Worm (Caenorhabditis elegans): Measurements from ENCODE around the gene Y53F4B.1.
"Not testable (repeated sequence)": the region's sequence is repeated elsewhere in the genome, so short reads cannot be mapped to it uniquely, and the experiment has no call there.

Y53F4B.1 gene

DNA sequence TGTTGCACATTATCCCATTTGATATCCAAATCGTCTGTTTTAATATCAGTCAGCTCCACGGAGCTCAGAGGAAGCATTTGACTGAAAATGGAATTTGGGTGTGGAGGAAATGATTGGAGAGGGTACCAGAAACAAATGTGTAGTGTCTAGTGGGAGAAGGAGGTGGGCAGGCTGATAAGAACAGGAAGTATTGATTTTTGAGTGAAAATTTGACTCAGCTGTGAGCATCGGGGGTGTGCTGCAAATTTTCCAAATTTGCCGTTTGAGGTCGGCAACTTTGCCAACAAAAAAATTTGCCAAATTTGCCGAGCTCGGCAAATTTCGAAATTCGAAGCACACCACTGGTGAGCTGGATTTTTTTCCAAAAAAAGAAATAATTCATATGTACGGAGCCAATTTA is at the start of gene Y53F4B.1:
Y53F4B.1 (minus strand) TSS at position 101 of the 400 bp plus-strand sequence.
- TF ChIP-seq unc-62 (GFP tag; optimal IDR thresholded peaks at IDR 0.05) = no peak

DNA sequence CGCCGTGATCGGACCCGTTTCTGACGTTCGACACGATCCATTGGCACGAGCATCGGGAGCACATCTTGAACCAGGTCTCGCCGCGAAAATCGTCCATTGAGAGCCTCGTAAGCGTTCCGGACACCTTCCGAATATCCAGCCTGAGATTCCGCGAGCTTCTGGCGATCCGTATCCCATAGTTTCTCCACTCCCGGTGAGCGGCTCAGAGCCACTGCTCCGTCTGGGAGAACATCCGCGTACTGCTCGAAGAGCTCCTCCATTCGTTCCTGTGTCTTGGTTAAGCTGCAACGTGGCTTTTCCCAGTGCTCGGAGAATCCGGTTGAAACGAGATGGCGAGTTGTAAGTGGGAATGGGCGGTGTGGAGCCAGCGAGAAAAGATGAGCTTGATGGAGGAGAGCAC is 47.1 kb upstream of the Y53F4B.1 start:
- no peak for TF ChIP-seq unc-62 (GFP tag; optimal IDR thresholded peaks at IDR 0.05)

DNA sequence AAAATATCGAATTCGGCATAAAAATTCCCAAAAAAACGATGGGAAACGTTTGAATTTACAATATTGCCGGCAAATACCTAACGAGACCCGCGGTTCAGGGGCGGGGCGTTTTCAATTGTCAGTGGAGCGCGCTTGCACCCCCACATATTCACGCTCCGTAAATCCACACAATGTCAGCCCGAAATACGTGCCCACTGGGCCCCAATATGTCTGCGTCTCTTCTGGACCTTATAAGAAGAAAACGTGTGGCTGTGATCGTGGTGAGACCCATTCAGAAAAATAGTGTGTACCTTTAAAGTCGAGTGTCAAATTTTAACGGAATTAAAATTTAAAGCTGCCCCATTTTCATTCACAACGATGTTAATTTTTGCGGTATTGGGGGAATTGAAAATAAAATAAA is 46.5 kb upstream of the Y53F4B.1 start:
- TF ChIP-seq unc-62 (GFP tag; optimal IDR thresholded peaks at IDR 0.05) = no peak

DNA sequence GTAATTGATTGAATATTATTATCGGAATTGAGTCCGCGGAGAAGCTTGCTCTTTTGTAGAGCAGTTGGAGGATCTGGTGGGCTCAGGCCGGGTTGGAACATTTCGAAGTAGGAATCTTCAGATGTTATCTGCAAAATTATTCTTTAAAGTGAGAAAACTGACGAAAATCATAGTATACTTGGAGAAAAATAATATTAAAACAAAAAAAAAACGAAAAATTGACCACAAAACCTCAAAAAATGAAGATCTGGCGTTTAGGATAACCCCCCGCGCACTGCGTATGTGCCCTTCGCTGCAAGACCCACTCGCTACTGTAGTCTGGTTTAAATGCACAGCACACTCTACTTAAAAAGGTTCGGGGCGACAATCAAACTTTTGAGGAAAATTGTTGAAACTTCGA is 45.4 kb upstream of the Y53F4B.1 start, which contains the start of gene Y53F4B.10:
Y53F4B.10 (minus strand) TSS at position 101 of the 400 bp plus-strand sequence.
- TF ChIP-seq unc-62 (GFP tag; optimal IDR thresholded peaks at IDR 0.05) = no peak

DNA sequence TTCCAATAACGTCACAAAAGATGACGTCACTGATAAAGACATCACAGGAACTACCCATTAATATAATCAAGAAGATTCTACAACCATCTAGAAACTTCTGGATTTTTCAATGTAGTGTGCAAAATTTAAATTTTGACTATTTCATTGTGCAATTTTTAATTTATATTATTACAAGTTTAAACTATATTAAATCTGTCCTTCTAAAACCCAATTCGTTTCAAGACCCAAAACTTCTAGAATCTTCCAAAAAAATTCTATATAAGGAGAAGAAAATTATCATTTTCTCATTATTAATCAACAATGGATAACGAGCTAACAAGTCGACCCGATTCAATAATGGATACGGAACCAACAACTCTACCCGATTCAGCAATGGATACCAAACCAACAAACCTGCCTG is 34.6 kb upstream of the Y53F4B.1 start, which contains the start of gene Y53F4B.7:
Y53F4B.7 (plus strand) TSS at position 301 of the 400 bp plus-strand sequence.
- TF ChIP-seq unc-62 (GFP tag; optimal IDR thresholded peaks at IDR 0.05) = not testable (repeated sequence)

DNA sequence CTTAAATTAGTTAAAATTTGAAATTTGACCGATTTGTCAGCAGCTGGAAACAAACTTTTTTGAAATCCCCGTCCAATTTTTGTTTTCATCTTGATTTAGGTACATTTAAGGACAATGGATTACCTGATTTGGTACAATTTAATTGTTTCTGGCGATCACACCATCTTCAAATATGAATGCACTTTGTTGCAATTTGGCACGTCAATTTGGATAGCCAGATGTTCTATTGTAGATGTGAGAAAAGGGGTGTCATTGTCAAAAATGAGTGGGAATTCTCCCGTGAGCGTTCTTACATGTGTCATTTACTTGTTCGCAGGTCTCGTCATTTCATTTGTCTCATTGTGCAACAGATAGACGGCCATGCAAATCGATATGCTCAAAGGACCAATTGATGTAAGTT is 30.2 kb upstream of the Y53F4B.1 start, which contains the start of gene Y53F4B.43:
Y53F4B.43 (plus strand) TSS at position 301 of the 400 bp plus-strand sequence.
- not testable (repeated sequence) for TF ChIP-seq unc-62 (GFP tag; optimal IDR thresholded peaks at IDR 0.05)

DNA sequence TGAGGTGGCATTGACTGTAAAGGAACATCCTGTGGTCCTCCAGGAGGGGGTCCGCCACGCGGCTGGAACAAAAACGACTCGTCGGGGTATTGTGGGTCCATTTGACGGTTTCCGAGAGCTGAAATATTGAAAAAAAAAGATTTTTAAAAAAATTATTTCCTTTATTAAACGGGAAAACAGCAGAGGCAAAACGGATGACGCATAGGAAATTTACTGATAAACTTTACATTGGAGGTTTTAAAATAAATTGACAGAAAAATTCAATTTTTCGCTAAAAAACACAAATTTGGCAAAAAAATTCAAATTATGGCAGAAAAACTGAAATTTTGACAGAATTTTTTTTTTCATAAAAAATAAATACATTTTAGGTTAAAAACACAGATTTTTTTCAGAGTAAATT is 25.9 kb upstream of the Y53F4B.1 start, which contains the start of gene Y53F4B.5:
Y53F4B.5 (minus strand) TSS at position 101 of the 400 bp plus-strand sequence.
- no peak for TF ChIP-seq unc-62 (GFP tag; optimal IDR thresholded peaks at IDR 0.05)

DNA sequence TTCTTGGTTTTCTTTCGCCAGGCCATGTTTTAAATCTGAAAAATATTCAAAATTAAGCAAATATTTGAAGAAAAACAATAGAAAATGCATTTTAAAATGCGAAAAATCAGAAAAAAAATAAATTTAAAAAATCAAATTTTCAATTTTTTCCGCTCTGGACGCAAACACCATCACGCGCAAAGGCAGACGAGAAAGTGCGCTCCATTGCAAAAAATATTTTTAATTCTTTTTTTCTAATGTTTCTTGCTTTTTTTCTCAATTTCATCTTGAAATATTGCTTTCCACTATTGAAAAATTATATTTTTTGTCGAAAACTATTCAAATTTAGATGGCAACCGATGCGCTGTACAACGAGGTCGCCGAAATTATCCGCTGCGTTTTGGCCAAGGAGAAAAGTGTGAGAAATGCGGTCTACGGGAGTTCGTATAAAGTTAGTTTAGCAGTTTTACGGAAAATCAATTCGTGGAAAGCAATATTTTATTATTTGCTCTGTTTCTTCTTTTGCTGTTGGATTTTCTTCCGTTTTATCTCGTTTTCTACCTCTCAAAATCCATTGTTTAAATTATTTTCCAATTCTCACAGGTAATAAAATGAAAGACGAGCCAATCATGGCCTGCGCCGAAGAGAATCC is 11.4 kb upstream of the Y53F4B.1 start, which contains the start of the genes pole-4, nsun-5 and metl-2:
pole-4 (minus strand) TSS at position 35 of the 631 bp plus-strand sequence.
nsun-5 (plus strand) TSS at position 298 of the 631 bp plus-strand sequence.
metl-2 (plus strand) TSS at position 581 of the 631 bp plus-strand sequence.
- no peak for TF ChIP-seq unc-62 (GFP tag; optimal IDR thresholded peaks at IDR 0.05)

DNA sequence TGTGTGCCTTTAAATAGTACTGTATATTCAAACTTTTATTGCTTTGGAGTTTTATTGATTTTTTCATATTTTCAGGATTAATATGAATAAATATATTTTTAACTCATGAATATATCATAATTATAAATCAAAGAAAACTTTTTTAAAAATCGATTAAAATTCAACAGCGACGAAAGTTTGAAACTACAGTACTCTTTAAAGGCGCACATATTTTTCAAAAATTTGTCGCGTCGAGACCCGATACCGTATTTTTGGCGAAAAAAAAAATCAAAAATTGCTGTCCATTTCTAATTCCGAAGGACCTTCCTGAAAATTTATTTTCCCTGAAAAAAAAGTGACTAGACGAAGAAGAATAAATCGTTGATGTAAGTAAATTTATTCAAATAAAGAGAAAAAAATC is 10.3 kb upstream of the Y53F4B.1 start:
- no peak for TF ChIP-seq unc-62 (GFP tag; optimal IDR thresholded peaks at IDR 0.05)

DNA sequence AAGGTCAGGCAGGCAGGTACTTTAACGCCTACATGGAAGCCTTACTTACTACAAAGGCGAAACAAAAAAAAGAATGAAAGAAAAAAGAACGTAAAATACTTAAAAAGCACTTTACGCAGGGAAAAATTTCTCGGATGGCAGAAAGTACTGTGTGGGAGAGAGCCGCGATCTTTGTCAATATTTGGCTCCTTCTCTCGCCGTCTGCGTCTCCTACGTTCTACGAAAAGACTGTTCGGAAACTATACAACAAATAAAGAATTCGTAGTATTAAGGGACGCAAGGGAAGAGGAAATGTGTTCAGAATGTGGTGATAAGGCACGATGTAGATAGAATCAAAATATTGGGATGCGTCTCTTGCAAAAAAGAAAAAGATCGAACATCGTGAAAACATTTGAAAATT is 9.1 kb upstream of the Y53F4B.1 start:
- no peak for TF ChIP-seq unc-62 (GFP tag; optimal IDR thresholded peaks at IDR 0.05)

DNA sequence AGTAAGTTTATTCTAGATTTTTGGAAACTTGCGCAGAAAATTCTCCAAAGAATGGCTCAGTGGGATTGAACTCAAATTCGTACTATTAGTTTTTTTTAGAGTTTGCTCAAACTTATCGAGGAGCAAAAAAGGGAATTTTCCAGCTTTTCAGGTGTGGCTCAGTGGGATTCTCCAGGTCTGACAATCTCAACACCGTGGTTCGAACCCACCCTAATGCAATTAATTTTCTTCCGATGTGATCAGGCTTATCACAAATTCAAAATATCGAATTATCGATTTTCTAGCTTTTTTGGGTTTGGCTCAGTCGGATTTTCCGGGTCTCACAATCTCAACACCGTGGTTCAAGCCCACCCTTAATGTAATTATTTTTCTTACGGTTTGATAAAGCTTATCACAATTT is 8.4 kb upstream of the Y53F4B.1 start:
- no peak for TF ChIP-seq unc-62 (GFP tag; optimal IDR thresholded peaks at IDR 0.05)

DNA sequence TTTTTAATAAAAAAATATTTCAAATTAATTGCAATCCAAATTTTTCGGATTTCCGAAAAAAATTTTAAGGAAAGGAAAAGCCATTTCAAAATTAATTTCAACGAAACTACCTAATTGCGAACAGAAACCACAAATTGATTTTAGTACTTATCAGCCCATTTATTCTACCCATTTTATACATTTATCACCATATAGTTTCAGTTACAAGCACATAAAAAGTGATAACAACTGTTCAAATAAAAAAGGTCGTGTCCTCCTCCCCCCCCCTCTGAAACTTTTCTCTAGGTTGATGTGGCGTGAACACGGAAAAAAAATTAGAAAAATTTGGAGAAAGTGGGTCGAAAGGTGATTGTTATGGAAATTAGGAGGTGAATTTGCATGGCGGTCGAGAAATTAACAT is 6.9 kb upstream of the Y53F4B.1 start:
- TF ChIP-seq unc-62 (GFP tag; optimal IDR thresholded peaks at IDR 0.05) = no peak

DNA sequence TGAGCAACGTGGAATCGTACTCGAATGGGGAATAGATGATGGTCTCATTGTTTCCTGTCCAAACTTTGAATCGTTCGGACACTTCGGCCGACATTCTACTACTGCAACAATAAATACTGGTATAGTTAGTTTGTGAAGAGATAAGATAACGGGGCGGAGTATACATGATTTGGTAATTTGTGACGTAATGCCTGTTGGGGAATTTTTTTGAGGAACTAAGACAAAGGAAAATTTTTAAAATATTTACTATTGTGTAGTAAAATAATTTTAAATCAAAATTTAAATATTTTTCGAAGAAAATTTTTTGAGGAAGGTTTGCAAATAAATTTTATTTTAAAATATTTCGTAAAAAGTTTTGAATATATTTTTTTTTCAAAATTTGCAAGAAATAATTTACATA is 6.0 kb upstream of the Y53F4B.1 start, which contains the start of gene elo-9:
elo-9 (minus strand) TSS at position 101 of the 400 bp plus-strand sequence.
- TF ChIP-seq unc-62 (GFP tag; optimal IDR thresholded peaks at IDR 0.05) = no peak

DNA sequence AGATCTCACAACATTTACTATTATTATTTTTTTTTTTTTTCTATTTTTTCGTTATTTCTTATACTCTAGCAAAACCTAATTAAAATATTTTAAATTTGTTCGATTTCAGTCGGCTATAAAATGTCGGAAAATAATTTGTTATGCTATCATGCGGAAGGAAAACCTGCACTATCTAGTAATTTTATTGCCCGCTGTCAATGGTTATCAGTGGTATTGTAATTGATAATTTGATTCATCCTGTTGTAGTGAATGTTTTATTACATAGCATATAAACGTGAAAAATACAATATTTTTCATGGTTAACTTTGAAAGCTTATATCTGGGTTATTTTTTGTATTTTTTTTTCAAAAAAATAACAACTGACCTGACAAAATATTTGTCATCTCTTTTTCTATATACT is 1.3 kb upstream of the Y53F4B.1 start:
- TF ChIP-seq unc-62 (GFP tag; optimal IDR thresholded peaks at IDR 0.05) = no peak

DNA sequence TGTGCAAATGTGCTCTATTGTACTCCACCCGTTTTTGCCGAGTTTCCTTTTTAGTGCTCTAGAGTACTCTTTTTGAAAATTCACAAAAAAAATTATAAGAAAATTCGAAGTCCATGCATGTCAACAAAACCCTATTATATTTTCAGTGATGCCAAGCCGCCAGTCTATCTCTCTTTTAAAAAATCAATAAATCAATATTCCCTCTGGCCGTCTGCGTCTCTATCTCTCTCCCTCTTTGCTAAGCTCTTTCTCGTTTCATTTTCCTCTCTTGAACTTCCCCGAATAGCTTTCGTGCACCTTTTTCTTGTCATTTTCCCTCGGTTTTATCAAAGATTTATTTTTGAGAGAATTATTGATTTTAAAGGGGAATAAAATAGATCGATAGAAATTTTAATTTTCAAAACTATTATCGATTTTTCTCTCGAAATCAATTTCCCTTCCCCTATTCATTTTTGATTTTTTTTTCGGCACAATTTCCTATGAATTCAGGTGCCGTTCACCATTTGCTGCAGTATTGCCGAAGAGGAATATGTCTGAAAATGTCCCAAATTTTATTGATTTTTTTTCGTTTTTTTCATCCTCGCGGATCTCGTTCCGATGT is 5.4 kb downstream of the Y53F4B.1 start:
- no peak for TF ChIP-seq unc-62 (GFP tag; optimal IDR thresholded peaks at IDR 0.05)

DNA sequence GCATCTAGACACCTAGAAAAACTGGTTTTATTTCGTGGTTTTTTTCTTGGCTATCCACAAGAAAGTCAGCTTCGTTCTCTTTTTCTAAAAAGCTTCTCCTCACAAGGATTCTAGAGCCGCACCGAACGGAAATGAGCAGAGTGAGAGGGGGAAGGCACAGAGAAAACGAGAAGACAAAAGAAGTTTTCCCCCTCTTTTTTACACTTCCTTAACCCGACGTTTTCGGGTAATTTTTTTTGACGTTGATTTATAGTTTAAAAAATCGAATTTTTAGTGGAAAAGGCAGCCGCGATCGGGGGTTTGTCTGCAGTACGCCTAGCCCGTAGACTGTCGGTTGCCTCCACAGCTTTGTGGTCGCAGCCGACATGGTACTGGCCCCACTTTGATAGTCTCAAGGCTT is 11.5 kb downstream of the Y53F4B.1 start:
- no peak for TF ChIP-seq unc-62 (GFP tag; optimal IDR thresholded peaks at IDR 0.05)

DNA sequence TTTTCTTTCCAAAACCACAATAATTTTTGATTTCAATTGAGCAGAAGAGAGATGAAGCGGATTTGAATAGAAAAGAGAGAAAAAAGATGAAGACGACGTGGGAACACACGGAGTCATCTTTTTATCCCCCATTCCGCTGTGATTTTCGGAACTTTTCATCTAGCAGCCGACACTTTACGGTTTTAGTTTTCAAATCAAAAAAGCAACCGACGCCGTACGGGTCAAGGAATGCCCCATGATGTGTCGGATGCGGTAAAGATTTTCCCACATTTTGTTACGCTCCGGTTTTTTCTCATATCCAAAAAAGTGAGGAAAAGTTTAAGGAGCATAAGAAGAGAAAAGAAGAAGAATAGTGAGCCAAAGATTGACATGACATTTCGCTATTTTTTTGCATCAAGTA is 12.5 kb downstream of the Y53F4B.1 start:
- no peak for TF ChIP-seq unc-62 (GFP tag; optimal IDR thresholded peaks at IDR 0.05)

Data from whole organism, dauer.